Fruit fly (Drosophila melanogaster): ENCODE data around the gene CG3961.

DNA sequence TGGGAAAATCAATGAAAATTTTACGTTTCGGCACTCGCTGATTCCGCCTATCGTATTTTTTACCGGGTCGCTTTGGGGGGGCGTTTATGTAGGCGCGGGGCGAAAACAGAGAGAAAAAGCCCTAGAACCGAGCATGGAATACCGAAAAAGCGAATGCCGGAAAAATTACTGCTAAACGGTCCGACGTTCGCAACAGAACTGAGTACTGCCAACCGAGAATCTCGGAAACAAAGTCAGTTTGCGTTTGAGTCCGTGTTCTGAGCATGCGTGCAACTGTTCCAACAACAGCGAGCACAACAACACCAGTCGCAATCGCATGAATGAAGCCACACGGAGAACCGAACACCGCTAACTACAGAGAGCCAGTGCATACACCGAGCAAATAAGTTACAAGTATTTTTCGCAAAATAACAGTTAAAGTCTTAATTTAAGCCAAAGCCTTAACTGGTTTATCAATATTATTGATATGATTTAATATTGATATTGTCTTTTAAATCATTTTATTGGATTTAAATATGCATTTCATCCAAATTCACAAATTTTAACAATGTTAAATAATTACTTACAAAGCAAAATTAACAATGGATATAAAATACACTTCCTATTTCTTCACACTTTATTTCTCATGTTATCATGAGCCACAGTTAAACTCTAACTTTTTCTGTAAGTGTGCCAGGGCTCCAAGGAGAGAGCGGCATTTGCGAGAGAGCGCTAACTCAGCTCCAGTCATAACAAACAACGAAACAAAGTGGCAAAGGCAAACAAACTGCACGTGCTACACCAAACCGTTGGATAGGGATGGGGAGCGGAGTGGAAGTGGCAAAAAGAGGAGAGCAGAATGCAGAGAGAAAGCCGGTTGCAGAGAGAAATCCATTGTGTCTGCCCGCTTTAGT, at the start of gene CG3961:
- TF ChIP-seq kay (GFP tag; ENCODE audit: borderline replicate concordance), result peak; percentile 90
- peak; percentile 84 for TF ChIP-seq Clk (GFP tag; optimal IDR thresholded peaks at IDR 0.05)
- peak; percentile 84 for TF ChIP-seq Mnt (GFP tag; optimal IDR thresholded peaks at IDR 0.05)
- peak; percentile 91 for TF ChIP-seq toe (GFP tag; optimal IDR thresholded peaks at IDR 0.05)
- peak; percentile 94 for TF ChIP-seq CG12768 (GFP tag; optimal IDR thresholded peaks at IDR 0.05)

Measured in whole organism, adult.